Worm (Caenorhabditis elegans): ENCODE data around the gene acly-2.

- TF ChIP-seq unc-62 (GFP tag; optimal IDR thresholded peaks at IDR 0.05): peak; percentile 66
- no peak for TF ChIP-seq zip-8 (tag; optimal IDR thresholded peaks at IDR 0.05)
- TF ChIP-seq nhr-237 (tag; optimal IDR thresholded peaks at IDR 0.05): no peak
- TF ChIP-seq unc-39 (tag; optimal IDR thresholded peaks at IDR 0.05): no peak
- TF ChIP-seq pha-4 (tag; optimal IDR thresholded peaks at IDR 0.05): no peak
- no peak for TF ChIP-seq sem-2 (GFP tag; optimal IDR thresholded peaks at IDR 0.05)
Measured at ce11 chrV:13120097-13120496, 3.8 kb downstream of the acly-2 start, which contains the start of gene max-1.

Measured in whole organism, mixed stage, embryonic.